Fruit fly (Drosophila melanogaster) whole organism, wandering third instar larva: Measurements from ENCODE around the gene CG7330.

Source experiments
- Abd-B ChIP-seq: fragments of >200 bp; optimal IDR thresholded peaks from 2 replicates; lab custom pipeline; 2017; ENCODE audit warnings: missing biosample characterization, missing genetic modification characterization
- CG32264 ChIP-seq: fragments of 200-800 bp; sonication (Bioruptor generic); optimal IDR thresholded peaks from 2 replicates; lab custom pipeline; 2016; ENCODE audit warnings: missing biosample characterization, missing genetic modification characterization
- CG9705 ChIP-seq: fragments of 200-800 bp; sonication (Bioruptor generic); optimal IDR thresholded peaks from 2 replicates; lab custom pipeline; 2018; ENCODE audit warnings: missing biosample characterization, mild to moderate bottlenecking, missing genetic modification characterization
- CrebA ChIP-seq: fragments of 200-800 bp; sonication (Bioruptor generic); optimal IDR thresholded peaks from 2 replicates; lab custom pipeline; 2016; ENCODE audit warnings: missing biosample characterization, mild to moderate bottlenecking, missing genetic modification characterization, borderline replicate concordance
- Dfd ChIP-seq: fragments of >200 bp; optimal IDR thresholded peaks from 2 replicates; lab custom pipeline; 2017; ENCODE audit warnings: missing biosample characterization, missing genetic modification characterization
- Dif ChIP-seq: fragments of 200-275, 200-300 bp; sonication (Bioruptor generic); optimal IDR thresholded peaks from 2 replicates; lab custom pipeline; 2018; ENCODE audit warnings: missing biosample characterization, missing genetic modification characterization; ENCODE audit not compliant: partially characterized antibody
- GATAd ChIP-seq: sonication (Bioruptor generic); optimal IDR thresholded peaks from 2 replicates; lab custom pipeline; 2016; ENCODE audit warnings: missing biosample characterization, missing genetic modification characterization
- HLH106 ChIP-seq: fragments of 200-800 bp; optimal IDR thresholded peaks from 3 replicates; lab custom pipeline; 2019; ENCODE audit warnings: missing biosample characterization, mild to moderate bottlenecking, missing genetic modification characterization, moderate library complexity
- Hnf4 ChIP-seq: fragments of 200-800 bp; sonication (Bioruptor generic); optimal IDR thresholded peaks from 2 replicates; lab custom pipeline; 2016; ENCODE audit warnings: missing biosample characterization, mild to moderate bottlenecking, missing genetic modification characterization
- Hr78 ChIP-seq: fragments of >200 bp; optimal IDR thresholded peaks from 2 replicates; lab custom pipeline; 2017; ENCODE audit warnings: missing biosample characterization, missing genetic modification characterization
- Hr83 ChIP-seq: fragments of 200-300 bp; sonication (Bioruptor generic); optimal IDR thresholded peaks from 2 replicates; lab custom pipeline; 2016; ENCODE audit warnings: missing biosample characterization, mild to moderate bottlenecking, missing genetic modification characterization, moderate library complexity; ENCODE audit not compliant: poor library complexity, severe bottlenecking
- Jra ChIP-seq: sonication (Bioruptor generic); optimal IDR thresholded peaks from 2 replicates; lab custom pipeline; 2016; ENCODE audit warnings: missing biosample characterization, missing genetic modification characterization
- Mio ChIP-seq: sonication (Bioruptor generic); optimal IDR thresholded peaks from 2 replicates; lab custom pipeline; 2016; ENCODE audit warnings: missing biosample characterization, missing genetic modification characterization
- Myc ChIP-seq: fragments of >200 bp; optimal IDR thresholded peaks from 2 replicates; lab custom pipeline; 2017
- OdsH ChIP-seq: fragments of 200-800 bp; sonication (Bioruptor generic); optimal IDR thresholded peaks from 2 replicates; lab custom pipeline; 2016; ENCODE audit warnings: missing biosample characterization, mild to moderate bottlenecking, missing genetic modification characterization
- Rel ChIP-seq, 2 experiments: fragments of 200-800 bp; sonication (Bioruptor generic) in 1 of 2; optimal IDR thresholded peaks; 2 replicates in 1 of 2; 3 replicates in 1 of 2; lab custom pipeline; 2016 to 2019; ENCODE audit warnings: mild to moderate bottlenecking in 2 of 2, missing biosample characterization in 2 of 2, missing genetic modification characterization in 2 of 2, moderate library complexity in 1 of 2
- Sp1 ChIP-seq: fragments of 200-800 bp; sonication (Bioruptor generic); optimal IDR thresholded peaks from 3 replicates; lab custom pipeline; 2019; ENCODE audit warnings: missing biosample characterization, mild to moderate bottlenecking, missing genetic modification characterization, moderate library complexity
- brk ChIP-seq: fragments of 200-800 bp; sonication (Bioruptor generic); optimal IDR thresholded peaks from 2 replicates; lab custom pipeline; 2016; ENCODE audit warnings: missing biosample characterization, mild to moderate bottlenecking, missing genetic modification characterization
- dl ChIP-seq, 2 experiments: fragments of 175-275, 200-275 bp in 1 of 2; fragments of 200-275 bp in 1 of 2; sonication (Bioruptor generic); optimal IDR thresholded peaks; lab custom pipeline; 2018; ENCODE audit warnings: mild to moderate bottlenecking in 2 of 2, missing biosample characterization in 2 of 2, missing genetic modification characterization in 2 of 2, moderate library complexity in 2 of 2; ENCODE audit not compliant: partially characterized antibody in 2 of 2, insufficient read depth in 1 of 2
- dsf ChIP-seq: sonication (Bioruptor generic); optimal IDR thresholded peaks from 2 replicates; lab custom pipeline; 2016; ENCODE audit warnings: missing biosample characterization, missing genetic modification characterization, borderline replicate concordance
- ey ChIP-seq: fragments of 200-800 bp; sonication (Bioruptor generic); optimal IDR thresholded peaks from 2 replicates; lab custom pipeline; 2016; ENCODE audit warnings: missing biosample characterization, missing genetic modification characterization
- foxo ChIP-seq, 2 experiments: fragments of 200-800 bp; sonication (Bioruptor generic); optimal IDR thresholded peaks; 2 replicates in 1 of 2; 3 replicates in 1 of 2; lab custom pipeline; 2016 to 2017; ENCODE audit warnings: missing biosample characterization in 2 of 2, missing genetic modification characterization in 2 of 2
- fru ChIP-seq: fragments of 200-800 bp; sonication (Bioruptor generic); optimal IDR thresholded peaks from 3 replicates; lab custom pipeline; 2016; ENCODE audit warnings: missing biosample characterization, mild to moderate bottlenecking, missing genetic modification characterization
- h ChIP-seq: fragments of 200-800 bp; sonication (Bioruptor generic); optimal IDR thresholded peaks from 3 replicates; lab custom pipeline; 2016; ENCODE audit warnings: missing biosample characterization, mild to moderate bottlenecking, missing genetic modification characterization
- jim ChIP-seq: fragments of 175-275, 200-325 bp; sonication (Bioruptor generic); optimal IDR thresholded peaks from 2 replicates; lab custom pipeline; 2016; ENCODE audit warnings: missing biosample characterization, mild to moderate bottlenecking, missing genetic modification characterization
- lola ChIP-seq: fragments of >200 bp; optimal IDR thresholded peaks from 2 replicates; lab custom pipeline; 2017; ENCODE audit warnings: missing biosample characterization, missing genetic modification characterization
- pan ChIP-seq: fragments of >200 bp; optimal IDR thresholded peaks from 2 replicates; lab custom pipeline; 2017
- psq ChIP-seq: fragments of 200-800 bp; sonication (Bioruptor generic); optimal IDR thresholded peaks from 3 replicates; lab custom pipeline; 2017; ENCODE audit warnings: missing biosample characterization, mild to moderate bottlenecking, missing genetic modification characterization, moderate library complexity
- rgr ChIP-seq: fragments of 200-800 bp; sonication (Bioruptor generic); optimal IDR thresholded peaks from 3 replicates; lab custom pipeline; 2016; ENCODE audit warnings: missing biosample characterization, mild to moderate bottlenecking, missing genetic modification characterization
- sage ChIP-seq: fragments of 200-800 bp; sonication (Bioruptor generic); optimal IDR thresholded peaks from 2 replicates; lab custom pipeline; 2016; ENCODE audit warnings: missing biosample characterization, mild to moderate bottlenecking, missing genetic modification characterization
- sv ChIP-seq: fragments of 200-800 bp; sonication (Bioruptor generic); optimal IDR thresholded peaks from 3 replicates; lab custom pipeline; 2016; ENCODE audit warnings: missing biosample characterization, missing genetic modification characterization
- tai ChIP-seq: sonication (Bioruptor generic); optimal IDR thresholded peaks from 2 replicates; lab custom pipeline; 2016; ENCODE audit warnings: missing biosample characterization, missing genetic modification characterization
- usp ChIP-seq: fragments of >200 bp; optimal IDR thresholded peaks from 2 replicates; lab custom pipeline; 2017; ENCODE audit warnings: missing biosample characterization, missing genetic modification characterization
- woc ChIP-seq: sonication (Bioruptor generic); optimal IDR thresholded peaks from 2 replicates; lab custom pipeline; 2016; ENCODE audit warnings: missing biosample characterization, mild to moderate bottlenecking, missing genetic modification characterization

The CG7330 gene

DNA sequence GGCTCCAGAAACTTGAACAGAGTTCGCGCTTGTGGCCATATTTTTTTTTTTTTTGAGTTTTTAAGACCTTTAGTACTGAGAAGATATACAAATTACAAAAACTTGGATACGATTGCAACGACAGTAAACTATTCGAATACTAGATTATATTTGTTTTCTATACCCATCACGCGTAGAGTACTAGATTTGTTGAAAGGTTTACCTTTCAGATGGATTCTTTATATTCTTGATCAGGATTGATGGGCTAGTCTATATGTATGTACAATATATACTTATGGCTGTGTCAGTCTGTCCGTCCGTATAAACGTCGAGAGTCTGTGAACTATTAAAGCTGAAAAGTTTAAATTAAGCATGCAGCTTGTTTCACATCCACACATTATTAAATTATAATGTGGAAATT lies 26.8 kb upstream of the CG7330 start, which contains the start of gene CG42853:
Gene CG42853, minus strand, starts transcription at position 101 of the 400 bp plus-strand sequence.
- TF ChIP-seq Hr78 (GFP tag; lab: Kevin White, UChicago) (no peak), Mio (GFP tag; lab: Kevin White, UChicago) (no peak)

DNA sequence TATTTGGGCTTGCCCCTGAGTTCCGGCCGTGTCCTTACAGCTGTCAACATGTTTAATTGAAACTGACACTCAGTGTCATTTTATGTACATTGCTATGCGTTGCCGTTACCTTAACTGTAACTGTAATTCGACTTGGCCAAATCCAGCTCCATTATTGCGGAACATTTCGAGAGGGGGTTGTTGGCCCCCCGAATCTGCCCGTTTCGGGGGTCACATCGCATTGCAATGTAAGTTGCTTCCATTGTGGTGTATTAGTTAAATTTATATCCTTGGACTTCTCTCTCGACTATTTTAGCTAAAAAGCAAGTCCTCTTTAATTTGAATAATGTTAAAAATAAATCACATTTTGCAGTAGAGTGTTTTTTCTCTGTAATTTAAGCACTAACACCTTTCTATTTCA lies 24.6 kb upstream of the CG7330 start:
- TF ChIP-seq Dfd (GFP tag; lab: Kevin White, UChicago) (peak; percentile 90), Sp1 (GFP tag; lab: Kevin White, UChicago) (no peak), dsf (GFP tag; lab: Kevin White, UChicago) (no peak), Mio (GFP tag; lab: Kevin White, UChicago) (no peak), Dif (no peak), Jra (GFP tag; lab: Kevin White, UChicago) (no peak)

DNA sequence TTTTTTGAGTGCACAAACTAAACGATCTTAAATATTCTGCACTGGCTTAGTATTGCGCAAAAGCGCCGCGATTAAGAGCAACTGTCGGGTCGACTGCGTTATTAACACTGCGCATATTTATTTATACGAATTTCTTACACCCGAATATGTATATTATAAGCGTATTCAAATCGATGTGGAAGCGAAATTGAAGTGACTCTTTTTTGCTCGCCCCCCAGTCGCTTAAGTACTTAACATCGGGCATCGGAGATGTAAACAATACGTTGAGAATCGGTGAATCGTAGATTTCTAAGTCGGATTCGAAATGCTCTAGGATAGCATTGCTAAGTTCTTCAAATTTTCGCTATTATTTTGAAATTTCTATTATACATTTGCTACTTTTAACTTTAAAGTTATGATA lies 16.1 kb upstream of the CG7330 start, which contains the start of gene Cyp312a1:
Gene Cyp312a1, minus strand, starts transcription at position 101 of the 400 bp plus-strand sequence.
- no peak for TF ChIP-seq psq (GFP tag; lab: Kevin White, UChicago)
- TF ChIP-seq Jra (GFP tag; lab: Kevin White, UChicago), result no peak
- TF ChIP-seq dsf (GFP tag; lab: Kevin White, UChicago), result no peak
- no peak for TF ChIP-seq fru (GFP tag; lab: Kevin White, UChicago)
- no peak for TF ChIP-seq Sp1 (GFP tag; lab: Kevin White, UChicago)
- no peak for TF ChIP-seq Dfd (GFP tag; lab: Kevin White, UChicago)
- no peak for TF ChIP-seq CG9705 (GFP tag; lab: Kevin White, UChicago)
- no peak for TF ChIP-seq woc (GFP tag; lab: Kevin White, UChicago)
- TF ChIP-seq brk (GFP tag; lab: Kevin White, UChicago), result no peak
- TF ChIP-seq Hnf4 (GFP tag; lab: Kevin White, UChicago), result no peak
- TF ChIP-seq Hr83, result no peak
- TF ChIP-seq HLH106, result no peak
- TF ChIP-seq ey, result no peak
- TF ChIP-seq, all 38 proteins: peak for 0

DNA sequence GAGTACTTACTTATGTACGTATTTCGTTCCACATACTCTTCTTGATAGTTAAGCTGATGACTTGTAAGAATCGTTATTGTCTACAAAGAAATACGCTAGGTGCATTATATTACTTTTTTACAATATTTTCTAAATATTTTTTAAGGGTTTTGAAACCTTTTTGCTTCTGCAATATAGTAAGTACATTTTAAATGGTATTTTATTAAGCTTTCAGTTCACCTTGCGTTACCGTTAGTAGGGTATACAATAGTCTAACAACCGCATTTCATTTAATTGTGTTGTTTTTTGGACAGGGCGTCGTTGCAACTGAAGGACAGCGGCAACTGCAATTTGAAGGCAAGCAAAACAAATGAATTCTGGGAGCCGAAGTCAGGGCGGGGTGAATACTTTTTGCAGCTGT lies 11.5 kb upstream of the CG7330 start:
- peak; percentile 8 for TF ChIP-seq fru (GFP tag; lab: Kevin White, UChicago)
- TF ChIP-seq Dif, result no peak
- peak; percentile 27 for TF ChIP-seq OdsH (GFP tag; lab: Kevin White, UChicago)
- TF ChIP-seq lola (GFP tag; lab: Kevin White, UChicago), result no peak
- TF ChIP-seq psq (GFP tag; lab: Kevin White, UChicago), result peak; percentile 41
- peak; percentile 33 for TF ChIP-seq Sp1 (GFP tag; lab: Kevin White, UChicago)
- peak; percentile 46 for TF ChIP-seq h (GFP tag; lab: Kevin White, UChicago)
- TF ChIP-seq HLH106, result peak; percentile 39
- TF ChIP-seq GATAd (GFP tag; lab: Kevin White, UChicago), result no peak
- peak; percentile 23 for TF ChIP-seq rgr (GFP tag; lab: Kevin White, UChicago)
- no peak for TF ChIP-seq Myc (lab: Kevin White, UChicago)
- no peak for TF ChIP-seq jim (GFP tag; lab: Kevin White, UChicago)
- TF ChIP-seq dl (GFP tag; optimal IDR thresholded peaks at IDR 0.05; lab: Kevin White, UChicago; ENCODE audit: insufficient read depth in 1 of 2, partially characterized antibody in 2 of 2), result no peak
- peak; percentile 63 for TF ChIP-seq woc (GFP tag; lab: Kevin White, UChicago)

DNA sequence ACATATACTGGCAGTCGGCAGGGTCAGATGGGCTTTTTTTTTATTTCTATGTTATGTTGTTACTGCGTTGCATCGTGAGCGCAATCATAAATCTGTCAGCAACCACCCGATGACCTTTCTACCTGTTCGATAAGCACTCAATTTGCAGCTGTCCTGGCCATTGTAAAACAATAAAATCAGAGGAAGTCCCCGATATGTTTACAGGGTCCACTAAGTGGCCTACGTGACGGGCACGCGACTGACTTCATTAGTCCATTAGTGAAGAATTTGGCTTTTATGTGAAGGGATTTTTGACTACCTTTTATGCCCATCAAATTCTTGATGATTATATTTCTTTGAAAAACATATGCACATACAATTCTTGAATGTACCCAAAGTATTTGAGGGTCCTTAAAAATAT lies 10.4 kb upstream of the CG7330 start:
- TF ChIP-seq GATAd (GFP tag; lab: Kevin White, UChicago), result no peak
- no peak for TF ChIP-seq foxo (GFP tag; optimal IDR thresholded peaks at IDR 0.05; lab: Kevin White, UChicago)
- no peak for TF ChIP-seq Dfd (GFP tag; lab: Kevin White, UChicago)
- TF ChIP-seq usp (GFP tag; lab: Kevin White, UChicago), result no peak
- TF ChIP-seq Myc (lab: Kevin White, UChicago), result no peak
- no peak for TF ChIP-seq dl (GFP tag; optimal IDR thresholded peaks at IDR 0.05; lab: Kevin White, UChicago; ENCODE audit: insufficient read depth in 1 of 2, partially characterized antibody in 2 of 2)
- TF ChIP-seq OdsH (GFP tag; lab: Kevin White, UChicago), result no peak
- TF ChIP-seq pan (lab: Kevin White, UChicago), result no peak
- TF ChIP-seq sage (GFP tag; lab: Kevin White, UChicago), result no peak
- TF ChIP-seq CG32264 (GFP tag; lab: Kevin White, UChicago), result no peak
- no peak for TF ChIP-seq Rel (GFP tag; optimal IDR thresholded peaks at IDR 0.05; lab: Kevin White, UChicago)
- TF ChIP-seq Rel (tag; optimal IDR thresholded peaks at IDR 0.05; lab: Kevin White, UChicago), result no peak
- TF ChIP-seq Abd-B, result no peak
- no peak for TF ChIP-seq sv (GFP tag; lab: Kevin White, UChicago)
- TF ChIP-seq h (GFP tag; lab: Kevin White, UChicago), result no peak
- TF ChIP-seq jim (GFP tag; lab: Kevin White, UChicago), result no peak
- TF ChIP-seq tai (GFP tag; lab: Kevin White, UChicago), result no peak
- no peak for TF ChIP-seq Jra (GFP tag; lab: Kevin White, UChicago)
- TF ChIP-seq CrebA (GFP tag; lab: Kevin White, UChicago), result no peak
